Fruit fly (Drosophila melanogaster) whole organism, embryonic: ENCODE measurements around the gene CG31636.
A peak's percentile ranks its signal among the peaks of the same experiment; 100 is the strongest.

Experiments used
- ATbp ChIP-seq: fragments of 200-800 bp; sonication (Bioruptor generic); optimal IDR thresholded peaks from 2 replicates; lab custom pipeline; 2017; ENCODE audit warnings: missing biosample characterization, mild to moderate bottlenecking, missing genetic modification characterization, missing genetic modification reagents
- CG10209 ChIP-seq: fragments of 200-800 bp; sonication (Bioruptor generic); optimal IDR thresholded peaks from 3 replicates; lab custom pipeline; 2017; ENCODE audit warnings: missing biosample characterization, mild to moderate bottlenecking, missing genetic modification characterization, missing genetic modification reagents
- CG11504 ChIP-seq: fragments of 200-800 bp; sonication (Bioruptor generic); optimal IDR thresholded peaks from 3 replicates; lab custom pipeline; 2019; ENCODE audit warnings: missing biosample characterization, mild to moderate bottlenecking, missing genetic modification characterization, moderate library complexity
- CG11695 ChIP-seq: fragments of 200-800 bp; sonication (Bioruptor generic); IDR thresholded peaks from 3 replicates; pipeline ENCODE4 v1.3.6; 2022; ENCODE audit warnings: missing biosample characterization, missing genetic modification characterization
- CG13894 ChIP-seq: fragments of 200-800 bp; sonication (Bioruptor generic); optimal IDR thresholded peaks from 3 replicates; lab custom pipeline; 2018; ENCODE audit warnings: missing biosample characterization, mild to moderate bottlenecking, missing genetic modification characterization, moderate library complexity
- CG15011 ChIP-seq: fragments of 200-800 bp; sonication (Bioruptor generic); optimal IDR thresholded peaks from 3 replicates; lab custom pipeline; 2018; ENCODE audit warnings: missing biosample characterization, mild to moderate bottlenecking, missing genetic modification characterization
- CG18011 ChIP-seq: fragments of 200-800 bp; sonication (Bioruptor generic); optimal IDR thresholded peaks from 2 replicates; lab custom pipeline; 2017; ENCODE audit warnings: missing biosample characterization, missing genetic modification characterization, mild to moderate bottlenecking, moderate library complexity, missing genotype
- CG18764 ChIP-seq: fragments of 200-800 bp; sonication (Bioruptor generic); optimal IDR thresholded peaks from 3 replicates; lab custom pipeline; 2016; ENCODE audit warnings: missing biosample characterization, missing genetic modification characterization
- CG2129 ChIP-seq: fragments of 200-800 bp; sonication (Bioruptor generic); IDR thresholded peaks from 2 replicates; pipeline ENCODE4 v1.3.6; 2022; ENCODE audit warnings: missing biosample characterization, missing genetic modification characterization; ENCODE audit not compliant: partially characterized antibody
- CG31441 ChIP-seq: fragments of 200-800 bp; sonication (Bioruptor generic); IDR thresholded peaks from 2 replicates; pipeline ENCODE4 v1.3.6; 2022; ENCODE audit warnings: missing biosample characterization, missing genetic modification characterization
- CG3847 ChIP-seq: fragments of 200-800 bp; sonication (Bioruptor generic); IDR thresholded peaks from 2 replicates; pipeline ENCODE4 v1.3.6; 2022; ENCODE audit warnings: missing biosample characterization, missing genetic modification characterization
- CG4424 ChIP-seq: fragments of 200-800 bp; sonication (Bioruptor generic); optimal IDR thresholded peaks from 3 replicates; lab custom pipeline; 2016; ENCODE audit warnings: missing biosample characterization, missing genetic modification characterization
- CG4730 ChIP-seq: fragments of 200-800 bp; sonication (Bioruptor generic); IDR thresholded peaks from 2 replicates; pipeline ENCODE4 v1.3.6; 2022; ENCODE audit warnings: missing biosample characterization, missing genetic modification characterization
- CG5245 ChIP-seq: fragments of 200-800 bp; sonication (Bioruptor generic); optimal IDR thresholded peaks from 3 replicates; lab custom pipeline; 2016; ENCODE audit warnings: missing biosample characterization, missing genetic modification characterization
- CG5953 ChIP-seq: fragments of 200-800 bp; sonication (Bioruptor generic); IDR thresholded peaks from 2 replicates; pipeline ENCODE4 v1.3.6; 2022; ENCODE audit warnings: missing biosample characterization, missing genetic modification characterization
- CG7556 ChIP-seq: fragments of 200-800 bp; sonication (Bioruptor generic); optimal IDR thresholded peaks from 2 replicates; lab custom pipeline; 2017; ENCODE audit warnings: missing biosample characterization, mild to moderate bottlenecking, missing genetic modification characterization
- CG8290 ChIP-seq, 3 experiments: fragments of 200-800 bp; sonication (Bioruptor generic); optimal IDR thresholded peaks; 2 replicates each; lab custom pipeline; 2016 to 2019; ENCODE audit warnings: missing biosample characterization in 3 of 3, missing genetic modification characterization in 3 of 3, mild to moderate bottlenecking in 2 of 3, moderate library complexity in 1 of 3
- CG8478 ChIP-seq: fragments of >200 bp; optimal IDR thresholded peaks from 2 replicates; lab custom pipeline; 2018
- CG8765 ChIP-seq: fragments of 200-800 bp; sonication (Bioruptor generic); IDR thresholded peaks from 2 replicates; pipeline ENCODE4 v1.3.6; 2022; ENCODE audit warnings: missing biosample characterization, missing genetic modification characterization
- CG8944 ChIP-seq: fragments of 200-800 bp; sonication (Bioruptor generic); optimal IDR thresholded peaks from 3 replicates; lab custom pipeline; 2016; ENCODE audit warnings: missing biosample characterization, missing genetic modification characterization
- CG9609 ChIP-seq: fragments of 200-800 bp; sonication (Bioruptor generic); optimal IDR thresholded peaks from 3 replicates; lab custom pipeline; 2016; ENCODE audit warnings: missing biosample characterization, missing genetic modification characterization
- CG9727 ChIP-seq: fragments of 200-800 bp; sonication (Bioruptor generic); optimal IDR thresholded peaks from 3 replicates; lab custom pipeline; 2017; ENCODE audit warnings: missing biosample characterization, mild to moderate bottlenecking, missing genetic modification characterization
- Camta ChIP-seq: fragments of 200-800 bp; sonication (Bioruptor generic); optimal IDR thresholded peaks from 2 replicates; lab custom pipeline; 2016; ENCODE audit warnings: missing biosample characterization, missing genetic modification characterization
- Dad ChIP-seq: fragments of 200-800 bp; sonication (Bioruptor generic); optimal IDR thresholded peaks from 3 replicates; lab custom pipeline; 2016; ENCODE audit warnings: missing biosample characterization, missing genetic modification characterization
- Dll ChIP-seq: fragments of 200-800 bp; sonication (Bioruptor generic); IDR thresholded peaks from 4 replicates; pipeline ENCODE4 v1.3.6; 2022; ENCODE audit warnings: missing biosample characterization, missing genetic modification characterization; ENCODE audit not compliant: partially characterized antibody
- Drgx ChIP-seq: fragments of 200-800 bp; sonication (Bioruptor generic); IDR thresholded peaks from 2 replicates; pipeline ENCODE4 v1.3.6; 2022; ENCODE audit warnings: missing biosample characterization, missing genetic modification characterization
- HLH4C ChIP-seq: fragments of 200-800 bp; sonication (Bioruptor generic); IDR thresholded peaks from 3 replicates; pipeline ENCODE4 v1.3.6; 2022; ENCODE audit warnings: missing biosample characterization, missing genetic modification characterization; ENCODE audit not compliant: partially characterized antibody
- Lhr ChIP-seq: fragments of 200-800 bp; sonication (Bioruptor generic); optimal IDR thresholded peaks from 3 replicates; lab custom pipeline; 2017; ENCODE audit warnings: mild to moderate bottlenecking, missing biosample characterization, missing genetic modification reagents, missing genetic modification characterization
- Mad ChIP-seq: fragments of 200-800 bp; sonication (Bioruptor generic); optimal IDR thresholded peaks from 2 replicates; lab custom pipeline; 2016; ENCODE audit warnings: missing biosample characterization, missing genetic modification characterization
- Myb ChIP-seq: fragments of 200-800 bp; sonication (Bioruptor generic); optimal IDR thresholded peaks from 2 replicates; lab custom pipeline; 2016; ENCODE audit warnings: missing biosample characterization, missing genetic modification characterization
- Stat92E ChIP-seq, 3 experiments: fragments of >200 bp in 2 of 3; fragments of 200-800 bp in 1 of 3; sonication (Bioruptor generic) in 1 of 3; optimal IDR thresholded peaks; 2 replicates each; lab custom pipeline; 2017 to 2019; ENCODE audit warnings: missing biosample characterization in 3 of 3, missing genetic modification characterization in 3 of 3, mild to moderate bottlenecking in 1 of 3, moderate library complexity in 1 of 3
- Xrp1 ChIP-seq: fragments of 200-800 bp; sonication (Bioruptor generic); IDR thresholded peaks from 2 replicates; pipeline ENCODE4 v1.3.6; 2022; ENCODE audit warnings: missing biosample characterization, missing genetic modification characterization
- ab ChIP-seq: fragments of 200-800 bp; sonication (Bioruptor generic); optimal IDR thresholded peaks from 2 replicates; lab custom pipeline; 2016; ENCODE audit warnings: missing biosample characterization, missing genetic modification characterization
- amos ChIP-seq: fragments of 200-800 bp; sonication (Bioruptor generic); IDR thresholded peaks from 2 replicates; pipeline ENCODE4 v1.3.6; 2022; ENCODE audit warnings: missing biosample characterization, missing genetic modification characterization; ENCODE audit not compliant: partially characterized antibody
- bsh ChIP-seq, 2 experiments: fragments of 200-800 bp; sonication (Bioruptor generic); optimal IDR thresholded peaks; 2 replicates each; lab custom pipeline; 2017 to 2018; ENCODE audit warnings: mild to moderate bottlenecking in 2 of 2, missing biosample characterization in 2 of 2, missing genetic modification characterization in 2 of 2, moderate library complexity in 1 of 2
- btn ChIP-seq: fragments of 200-800 bp; sonication (Bioruptor generic); optimal IDR thresholded peaks from 2 replicates; lab custom pipeline; 2016; ENCODE audit warnings: missing biosample characterization, missing genetic modification characterization
- ci ChIP-seq: fragments of 200-800 bp; sonication (Bioruptor generic); IDR thresholded peaks from 3 replicates; pipeline ENCODE4 v1.3.6; 2022; ENCODE audit warnings: missing biosample characterization, missing genetic modification characterization
- corto ChIP-seq: fragments of 200-800 bp; sonication (Bioruptor generic); optimal IDR thresholded peaks from 2 replicates; lab custom pipeline; 2016; ENCODE audit warnings: missing biosample characterization, mild to moderate bottlenecking, missing genetic modification characterization, moderate library complexity
- dmrt11E ChIP-seq: fragments of 200-800 bp; sonication (Bioruptor generic); optimal IDR thresholded peaks from 3 replicates; lab custom pipeline; 2018; ENCODE audit warnings: missing biosample characterization, mild to moderate bottlenecking, missing genetic modification characterization, moderate library complexity
- jumu ChIP-seq: fragments of 200-800 bp; sonication (Bioruptor generic); optimal IDR thresholded peaks from 3 replicates; lab custom pipeline; 2016; ENCODE audit warnings: missing biosample characterization, missing genetic modification characterization
- luna ChIP-seq: fragments of 200-800 bp; sonication (Bioruptor generic); optimal IDR thresholded peaks from 2 replicates; lab custom pipeline; 2016; ENCODE audit warnings: missing biosample characterization, missing genetic modification characterization
- oc ChIP-seq: fragments of 200-800 bp; sonication (Bioruptor generic); optimal IDR thresholded peaks from 2 replicates; lab custom pipeline; 2018; ENCODE audit warnings: missing biosample characterization, mild to moderate bottlenecking, missing genetic modification characterization, moderate library complexity
- odd ChIP-seq: fragments of 200-800 bp; sonication (Bioruptor generic); optimal IDR thresholded peaks from 2 replicates; lab custom pipeline; 2017; ENCODE audit warnings: missing biosample characterization, mild to moderate bottlenecking, missing genetic modification characterization
- onecut ChIP-seq: fragments of 200-800 bp; sonication (Bioruptor generic); IDR thresholded peaks from 2 replicates; pipeline ENCODE4 v1.3.6; 2022; ENCODE audit warnings: missing biosample characterization, missing genetic modification characterization
- prd ChIP-seq, 3 experiments: fragments of >200 bp in 2 of 3; fragments of 200-800 bp in 1 of 3; sonication (Bioruptor generic) in 1 of 3; optimal IDR thresholded peaks in 2 of 3; IDR thresholded peaks in 1 of 3; 2 replicates in 2 of 3; 3 replicates in 1 of 3; pipeline versions ENCODE4 v1.3.6 to Lab custom; 2017 to 2022; ENCODE audit warnings: missing biosample characterization in 1 of 3, missing genetic modification characterization in 1 of 3
- sens ChIP-seq: fragments of 200-800 bp; sonication (Bioruptor generic); peaks from one replicate; lab custom pipeline; 2016; ENCODE audit warnings: missing biosample characterization, missing genetic modification characterization
- sob ChIP-seq: fragments of 200-800 bp; sonication (Bioruptor generic); IDR thresholded peaks from 2 replicates; pipeline ENCODE4 v1.3.6; 2022; ENCODE audit warnings: missing biosample characterization, missing genetic modification characterization
- sqz ChIP-seq: fragments of 200-800 bp; sonication (Bioruptor generic); optimal IDR thresholded peaks from 3 replicates; lab custom pipeline; 2018; ENCODE audit warnings: missing biosample characterization, mild to moderate bottlenecking, missing genetic modification characterization
- tio ChIP-seq: fragments of 200-800 bp; sonication (Bioruptor generic); optimal IDR thresholded peaks from 2 replicates; lab custom pipeline; 2017; ENCODE audit warnings: missing biosample characterization, missing genetic modification characterization, inconsistent platforms
- yki ChIP-seq: fragments of >200 bp; optimal IDR thresholded peaks from 3 replicates; lab custom pipeline; 2018

Gene CG31636

DNA sequence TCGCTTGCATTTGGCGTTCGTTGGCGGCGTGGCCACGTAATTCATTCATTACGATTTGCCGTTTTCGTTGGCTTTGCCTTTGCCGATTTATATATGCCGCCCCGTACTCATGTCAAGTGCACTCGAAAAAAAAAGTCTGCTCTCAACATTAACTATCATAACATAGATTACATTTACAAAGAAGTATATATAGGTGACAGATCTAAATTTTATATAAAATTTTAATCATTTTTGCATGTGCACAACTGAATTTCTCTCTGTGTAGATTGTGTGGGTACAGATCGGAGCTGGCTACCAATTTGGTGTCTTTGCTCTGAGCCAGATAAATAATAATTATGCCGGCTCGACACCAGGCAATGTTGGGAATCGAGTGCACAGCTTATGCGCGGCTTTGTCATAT, 40.4 kb upstream of the CG31636 start (continued):
- no peak for TF ChIP-seq CG2129
- peak; percentile 46 for TF ChIP-seq dmrt11E (tag; lab: Kevin White, UChicago)
- no peak for TF ChIP-seq CG8290 (GFP tag; optimal IDR thresholded peaks at IDR 0.05; lab: Kevin White, UChicago)
- no peak for TF ChIP-seq CG8290 (tag; optimal IDR thresholded peaks at IDR 0.05; lab: Kevin White, UChicago)
- TF ChIP-seq luna (GFP tag; lab: Kevin White, UChicago), result no peak
- TF ChIP-seq CG8478, result no peak
- no peak for TF ChIP-seq CG5245
- no peak for TF ChIP-seq Stat92E (GFP tag; optimal IDR thresholded peaks at IDR 0.05; lab: Kevin White, UChicago)
- no peak for TF ChIP-seq CG18011 (GFP tag; lab: Kevin White, UChicago)
- TF ChIP-seq sqz, result no peak
- peak; percentile 68 for TF ChIP-seq Xrp1 (GFP tag; lab: Robert Waterston, UW)
- no peak for TF ChIP-seq btn (GFP tag; lab: Kevin White, UChicago)
- peak; percentile 21 for TF ChIP-seq CG7556
- TF ChIP-seq CG9609 (GFP tag; lab: Kevin White, UChicago), result no peak
- TF ChIP-seq CG9727 (GFP tag; lab: Kevin White, UChicago), result peak; percentile 62
- TF ChIP-seq jumu (GFP tag; lab: Kevin White, UChicago), result no peak
- peak; percentile 2 for TF ChIP-seq tio (GFP tag; lab: Kevin White, UChicago)
- no peak for TF ChIP-seq Dll (GFP tag; lab: Robert Waterston, UW)
- TF ChIP-seq CG10209, result peak; percentile 22
- TF ChIP-seq amos (GFP tag; lab: Robert Waterston, UW), result no peak
- no peak for TF ChIP-seq Dad
- peak; percentile 65 for TF ChIP-seq CG11504
- no peak for TF ChIP-seq CG8944 (GFP tag; lab: Kevin White, UChicago)
- peak; percentile 8 for TF ChIP-seq Myb (GFP tag; lab: Kevin White, UChicago)
- no peak for TF ChIP-seq Camta (GFP tag; lab: Kevin White, UChicago)
- TF ChIP-seq ci (GFP tag; lab: Robert Waterston, UW), result peak; percentile 67
- no peak for TF ChIP-seq Lhr
- TF ChIP-seq yki (lab: Kevin White, UChicago), result no peak
- no peak for TF ChIP-seq onecut (GFP tag; lab: Robert Waterston, UW)
- TF ChIP-seq Drgx (GFP tag; lab: Robert Waterston, UW), result peak; percentile 80
- TF ChIP-seq CG13894 (tag; lab: Kevin White, UChicago), result no peak
- TF ChIP-seq CG11695, result peak; percentile 20; the same call in 1 of the 3 replicates
- TF ChIP-seq CG4730 (GFP tag; lab: Robert Waterston, UW), result 0 out of 2 replicates have a peak, but pooled peaks have one; percentile 42
- TF ChIP-seq CG4424 (GFP tag; lab: Kevin White, UChicago), result peak; percentile 54
- no peak for TF ChIP-seq HLH4C (GFP tag; lab: Robert Waterston, UW)
- peak; percentile 49 for TF ChIP-seq sens (GFP tag; lab: Kevin White, UChicago)
- TF ChIP-seq CG8765 (GFP tag; lab: Robert Waterston, UW), result peak; percentile 59; the same call in 1 of the 2 replicates
- no peak for TF ChIP-seq corto
- no peak for TF ChIP-seq prd (optimal IDR thresholded peaks at IDR 0.05; lab: Kevin White, UChicago)
- TF ChIP-seq prd (GFP tag; IDR thresholded peaks at IDR 0.05; lab: Robert Waterston, UW), result peak; percentile 87
- no peak for TF ChIP-seq Mad (GFP tag; lab: Kevin White, UChicago)
- no peak for TF ChIP-seq CG5953
- no peak for TF ChIP-seq CG15011
- TF ChIP-seq ab, result no peak
- TF ChIP-seq CG18764, result peak; percentile 7
- no peak for TF ChIP-seq odd (GFP tag; lab: Kevin White, UChicago)
- TF ChIP-seq oc, result peak; percentile 24
- TF ChIP-seq bsh (GFP tag; optimal IDR thresholded peaks at IDR 0.05; lab: Kevin White, UChicago), result peak in 1 of 2 experiments; percentile 52
- TF ChIP-seq CG3847 (GFP tag; lab: Robert Waterston, UW), result no peak
- peak; percentile 13 for TF ChIP-seq ATbp (GFP tag; lab: Kevin White, UChicago)
- peak; percentile 62 for TF ChIP-seq CG31441 (GFP tag; lab: Robert Waterston, UW)
- TF ChIP-seq sob, result peak; percentile 60; the same call in 1 of the 2 replicates
